Fruit fly (Drosophila melanogaster) whole organism, pupa: Measurements from ENCODE around the gene CG34008.
A peak's percentile ranks its signal among the peaks of the same experiment; 100 is the strongest.

Experiments used
- CG10348 ChIP-seq: fragments of 200-800 bp; sonication (Bioruptor generic); IDR thresholded peaks from 2 replicates; pipeline ENCODE4 v1.3.6; 2022; ENCODE audit warnings: missing biosample characterization, missing genetic modification characterization
- CG12605 ChIP-seq: fragments of 200-800 bp; sonication (Bioruptor generic); IDR thresholded peaks from 2 replicates; pipeline ENCODE4 v1.3.6; 2022; ENCODE audit warnings: missing biosample characterization, missing genetic modification characterization
- CG13204 ChIP-seq: fragments of 200-800 bp; sonication (Bioruptor generic); optimal IDR thresholded peaks from 2 replicates; lab custom pipeline; 2018; ENCODE audit warnings: missing biosample characterization, mild to moderate bottlenecking, missing genetic modification characterization, moderate library complexity
- CG14655 ChIP-seq: fragments of 200-800 bp; sonication (Bioruptor generic); optimal IDR thresholded peaks from 3 replicates; lab custom pipeline; 2017; ENCODE audit warnings: mild to moderate bottlenecking, missing biosample characterization, missing genetic modification reagents, missing genetic modification characterization
- CG15710 ChIP-seq: fragments of 200-800 bp; sonication (Bioruptor generic); optimal IDR thresholded peaks from 2 replicates; lab custom pipeline; 2018; ENCODE audit warnings: missing biosample characterization, mild to moderate bottlenecking, missing genetic modification characterization, moderate library complexity
- CG17806 ChIP-seq: fragments of 200-800 bp; sonication (Bioruptor generic); optimal IDR thresholded peaks from 2 replicates; lab custom pipeline; 2018; ENCODE audit warnings: missing biosample characterization, mild to moderate bottlenecking, missing genetic modification characterization, moderate library complexity
- CG32121 ChIP-seq: fragments of 200-800 bp; sonication (Bioruptor generic); IDR thresholded peaks from 2 replicates; pipeline ENCODE4 v1.3.6; 2022; ENCODE audit warnings: missing biosample characterization, missing genetic modification characterization
- CG34367 ChIP-seq: fragments of 200-800 bp; sonication (Bioruptor generic); optimal IDR thresholded peaks from 2 replicates; lab custom pipeline; 2018; ENCODE audit warnings: missing biosample characterization, mild to moderate bottlenecking, missing genetic modification characterization
- CG4496 ChIP-seq: fragments of 200-800 bp; sonication (Bioruptor generic); IDR thresholded peaks from 3 replicates; pipeline ENCODE4 v1.3.6; 2022; ENCODE audit warnings: missing biosample characterization, missing genetic modification characterization
- CG8159 ChIP-seq: fragments of 200-800 bp; sonication (Bioruptor generic); optimal IDR thresholded peaks from 3 replicates; lab custom pipeline; 2018; ENCODE audit warnings: missing biosample characterization, mild to moderate bottlenecking, missing genetic modification characterization, moderate library complexity
- CG8301 ChIP-seq: fragments of 200-800 bp; sonication (Bioruptor generic); optimal IDR thresholded peaks from 2 replicates; lab custom pipeline; 2018; ENCODE audit warnings: missing biosample characterization, mild to moderate bottlenecking, missing genetic modification characterization
- CG9948 ChIP-seq: fragments of 200-800 bp; sonication (Bioruptor generic); optimal IDR thresholded peaks from 2 replicates; lab custom pipeline; 2018; ENCODE audit warnings: missing biosample characterization, mild to moderate bottlenecking, missing genetic modification characterization, moderate library complexity
- D1 ChIP-seq: fragments of 200-800 bp; sonication (Bioruptor generic); optimal IDR thresholded peaks from 2 replicates; lab custom pipeline; 2018; ENCODE audit warnings: missing biosample characterization, mild to moderate bottlenecking, missing genetic modification characterization, moderate library complexity
- EcR ChIP-seq: fragments of 200-800 bp; sonication (Bioruptor generic); optimal IDR thresholded peaks from 3 replicates; lab custom pipeline; 2019; ENCODE audit warnings: missing biosample characterization, missing genetic modification characterization, mild to moderate bottlenecking, moderate library complexity, missing genetic modification reagents
- Ets98B ChIP-seq: fragments of 200-800 bp; sonication (Bioruptor generic); IDR thresholded peaks from 2 replicates; pipeline ENCODE4 v1.3.6; 2022; ENCODE audit warnings: missing biosample characterization, missing genetic modification characterization
- Pif1A ChIP-seq: fragments of 200-800 bp; sonication (Bioruptor generic); optimal IDR thresholded peaks from 3 replicates; lab custom pipeline; 2016; ENCODE audit warnings: missing biosample characterization, missing genetic modification characterization
- Pif1B ChIP-seq: fragments of 200-800 bp; sonication (Bioruptor generic); optimal IDR thresholded peaks from 3 replicates; lab custom pipeline; 2016; ENCODE audit warnings: missing biosample characterization, missing genetic modification characterization
- Snoo ChIP-seq: fragments of 200-800 bp; sonication (Bioruptor generic); optimal IDR thresholded peaks from 3 replicates; lab custom pipeline; 2017; ENCODE audit warnings: missing biosample characterization, mild to moderate bottlenecking, missing genetic modification characterization, inconsistent platforms
- fd96Ca ChIP-seq: fragments of 200-800 bp; sonication (Bioruptor generic); IDR thresholded peaks from 3 replicates; pipeline ENCODE4 v1.3.6; 2022; ENCODE audit warnings: missing biosample characterization, missing genetic modification characterization
- gl ChIP-seq: fragments of 200-800 bp; sonication (Bioruptor generic); optimal IDR thresholded peaks from 2 replicates; lab custom pipeline; 2018; ENCODE audit warnings: missing biosample characterization, mild to moderate bottlenecking, missing genetic modification characterization
- rn ChIP-seq: fragments of 200-800 bp; sonication (Bioruptor generic); IDR thresholded peaks from 2 replicates; pipeline ENCODE4 v1.3.6; 2022; ENCODE audit warnings: missing biosample characterization, missing genetic modification characterization

Gene CG34008

DNA sequence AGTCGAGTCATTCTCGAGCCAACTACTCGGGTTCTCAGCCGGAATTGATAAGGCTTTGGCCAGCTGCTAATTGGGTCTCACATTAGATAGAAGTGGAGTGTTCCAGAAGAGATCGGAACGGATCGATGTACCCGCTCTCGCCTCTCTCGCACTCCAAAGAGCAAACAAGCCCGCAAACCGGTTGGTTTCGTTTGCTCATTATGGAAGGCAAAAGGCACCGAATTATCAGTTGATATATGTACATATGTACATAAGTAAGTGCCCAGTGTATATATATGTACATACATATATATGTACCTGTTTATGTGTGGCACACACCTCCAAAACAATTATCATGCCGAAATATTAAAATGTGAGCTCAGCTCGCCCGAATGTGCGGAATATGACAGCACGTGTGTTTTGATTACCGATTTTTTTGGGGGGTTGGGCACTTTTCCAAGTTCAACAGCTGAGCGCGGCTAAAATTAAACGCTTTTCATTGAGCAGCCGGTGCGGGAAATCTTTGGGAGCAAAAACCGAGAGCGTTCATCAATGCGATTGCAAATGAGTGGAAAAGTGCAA is 25.5 kb downstream of the CG34008 start:
- TF ChIP-seq Pif1B (GFP tag; lab: Kevin White, UChicago) (no peak), EcR (GFP tag; lab: Kevin White, UChicago) (no peak), D1 (tag; lab: Kevin White, UChicago) (no peak), CG10348 (GFP tag; lab: Robert Waterston, UW) (no peak), Snoo (tag; lab: Kevin White, UChicago) (no peak)

DNA sequence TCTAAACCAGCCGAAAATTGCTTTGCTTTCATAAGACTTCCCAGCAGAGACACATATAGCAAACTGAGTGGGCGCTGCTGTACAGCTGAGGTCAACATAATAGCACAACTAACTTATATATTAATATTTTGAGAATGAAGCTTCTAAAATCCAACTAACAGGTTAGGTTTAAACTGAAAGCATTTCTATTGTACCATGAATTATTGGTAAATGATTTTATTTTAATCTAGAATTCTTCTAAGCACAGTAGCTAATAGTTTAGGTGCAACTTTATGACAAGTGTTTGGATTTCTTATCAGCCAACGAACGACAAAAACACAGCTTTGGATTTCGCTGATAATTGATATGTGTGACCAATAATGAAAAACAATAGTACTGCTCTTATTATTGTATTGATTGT is 26.3 kb downstream of the CG34008 start:
- TF ChIP-seq Pif1B (GFP tag; lab: Kevin White, UChicago) (peak; percentile 4), fd96Ca (GFP tag; lab: Robert Waterston, UW) (no peak), CG12605 (GFP tag; lab: Robert Waterston, UW) (no peak), CG8301 (tag; lab: Kevin White, UChicago) (peak; percentile 22), CG14655 (GFP tag; lab: Kevin White, UChicago) (peak; percentile 25), rn (GFP tag; lab: Robert Waterston, UW) (no peak), CG9948 (tag; lab: Kevin White, UChicago) (no peak), CG32121 (0 out of 2 replicates have a peak, but pooled peaks have one; percentile 31), Pif1A (GFP tag; lab: Kevin White, UChicago) (peak; percentile 27)
- TF ChIP-seq, all 21 proteins: peak for 5

- no peak for TF ChIP-seq gl (tag; lab: Kevin White, UChicago)
- no peak for TF ChIP-seq Ets98B (GFP tag; lab: Robert Waterston, UW)
- no peak for TF ChIP-seq D1 (tag; lab: Kevin White, UChicago)
- TF ChIP-seq CG34367 (tag; lab: Kevin White, UChicago): no peak
- no peak for TF ChIP-seq EcR (GFP tag; lab: Kevin White, UChicago)
- no peak for TF ChIP-seq CG12605 (GFP tag; lab: Robert Waterston, UW)
- TF ChIP-seq fd96Ca (GFP tag; lab: Robert Waterston, UW): no peak
- no peak for TF ChIP-seq CG15710
- TF ChIP-seq CG8301 (tag; lab: Kevin White, UChicago): no peak
- no peak for TF ChIP-seq CG17806 (tag; lab: Kevin White, UChicago)
- no peak for TF ChIP-seq Snoo (tag; lab: Kevin White, UChicago)
- no peak for TF ChIP-seq rn (GFP tag; lab: Robert Waterston, UW)
- TF ChIP-seq CG10348 (GFP tag; lab: Robert Waterston, UW): no peak
- no peak for TF ChIP-seq CG9948 (tag; lab: Kevin White, UChicago)
- TF ChIP-seq Pif1B (GFP tag; lab: Kevin White, UChicago): no peak
- no peak for TF ChIP-seq CG8159 (tag; lab: Kevin White, UChicago)
- TF ChIP-seq CG32121: no peak
Measured at dm6 chr3R:20554300-20554699, 27.0 kb downstream of the CG34008 start, which contains the start of gene att-ORFB. att-ORFB (minus strand) TSS chr3R:20554400.

- TF ChIP-seq CG12605 (GFP tag; lab: Robert Waterston, UW) (no peak), Ets98B (GFP tag; lab: Robert Waterston, UW) (no peak), EcR (GFP tag; lab: Kevin White, UChicago) (no peak), D1 (tag; lab: Kevin White, UChicago) (no peak), CG34367 (tag; lab: Kevin White, UChicago) (no peak), CG4496 (GFP tag; lab: Robert Waterston, UW) (no peak), CG8301 (tag; lab: Kevin White, UChicago) (no peak), Pif1A (GFP tag; lab: Kevin White, UChicago) (no peak), CG17806 (tag; lab: Kevin White, UChicago) (no peak), CG10348 (GFP tag; lab: Robert Waterston, UW) (no peak), CG15710 (no peak), Snoo (tag; lab: Kevin White, UChicago) (no peak), CG32121 (no peak), gl (tag; lab: Kevin White, UChicago) (no peak), CG13204 (GFP tag; lab: Kevin White, UChicago) (no peak), fd96Ca (GFP tag; lab: Robert Waterston, UW) (no peak), rn (GFP tag; lab: Robert Waterston, UW) (no peak)
Measured at dm6 chr3R:20552093-20552492, 29.2 kb downstream of the CG34008 start, which contains the start of gene Stat92E. Stat92E (minus strand) TSS chr3R:20552311.

- TF ChIP-seq CG12605 (GFP tag; lab: Robert Waterston, UW) (peak; percentile 37; the same call in 1 of the 2 replicates), CG15710 (no peak), gl (tag; lab: Kevin White, UChicago) (no peak), Pif1B (GFP tag; lab: Kevin White, UChicago) (no peak), CG34367 (tag; lab: Kevin White, UChicago) (no peak)
Measured at dm6 chr3R:20551487-20552079, 29.7 kb downstream of the CG34008 start.
